Worm (Caenorhabditis elegans) whole organism, dauer: ENCODE measurements around the gene mib-1.

Experiments
- unc-62 ChIP-seq: sonication (generic microtip); optimal IDR thresholded peaks from 2 replicates; lab custom pipeline; 2017; ENCODE audit warnings: missing biosample characterization, missing genetic modification reagents, missing genetic modification characterization

The mib-1 gene

ce11 chrIII:11238309-11238708 lies 52.2 kb downstream of the mib-1 start:
- TF ChIP-seq unc-62 (GFP tag; lab: Kevin White, UChicago), result no peak

ce11 chrIII:11237741-11238140 lies 52.7 kb downstream of the mib-1 start:
- no peak for TF ChIP-seq unc-62 (GFP tag; lab: Kevin White, UChicago)

ce11 chrIII:11236788-11237187 lies 53.7 kb downstream of the mib-1 start, which contains the start of the genes Y47D3A.14 and aakb-2:
Gene Y47D3A.14, minus strand, starts transcription at chrIII:11236868.
Gene aakb-2, plus strand, starts transcription at chrIII:11237143.
- no peak for TF ChIP-seq unc-62 (GFP tag; lab: Kevin White, UChicago)
